Worm (Caenorhabditis elegans) whole organism, mixed stage, embryonic: ENCODE results near the gene gcn-2.

Experiments used
- nhr-12 ChIP-seq: fragments of 150-350 bp; optimal IDR thresholded peaks from 2 replicates; lab custom pipeline; 2014; ENCODE audit warnings: missing biosample characterization, missing genetic modification characterization
- nhr-76 ChIP-seq: sonication (generic microtip); optimal IDR thresholded peaks from 2 replicates; lab custom pipeline; 2017; ENCODE audit warnings: missing biosample characterization, missing genetic modification characterization

DNA sequence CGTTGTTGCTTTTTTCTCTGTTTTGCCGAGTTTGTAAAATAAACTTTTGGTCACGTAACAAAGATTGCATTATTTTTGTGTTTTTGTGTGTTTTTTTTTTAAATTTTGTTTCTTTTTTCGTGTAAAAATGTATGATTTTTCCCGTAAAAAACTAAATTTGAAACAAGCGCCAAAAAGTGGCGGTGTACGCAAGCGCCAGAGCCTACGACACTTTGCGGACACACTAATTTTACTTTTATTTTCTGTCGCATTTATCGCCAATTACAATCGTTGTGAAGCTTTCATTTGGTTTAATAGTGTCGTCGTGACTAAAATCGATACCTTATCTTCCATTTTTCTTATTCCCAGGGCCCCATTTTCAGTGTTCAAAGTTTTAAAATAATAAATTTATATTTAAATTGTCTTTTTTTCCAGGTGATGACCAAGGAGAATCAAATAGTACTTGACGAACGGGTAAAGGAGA, at the start of gene gcn-2, which contains the start of gene Y81G3A.1:
- TF ChIP-seq nhr-12 (tag; lab: Kevin White, UChicago): no peak
- no peak for TF ChIP-seq nhr-76 (tag; lab: Kevin White, UChicago)
